Worm (Caenorhabditis elegans): Measurements from ENCODE around the gene M176.9.
A peak's percentile ranks its signal among the peaks of the same experiment; 100 is the strongest.

Gene M176.9

ce11 chrII:9416381-9417276 is 5.2 kb upstream of the M176.9 start, which contains the start of the genes gss-1 and chch-3 (continued):
- no peak for TF ChIP-seq ztf-1 (GFP tag; conservative IDR thresholded peaks at IDR 0.05)
- TF ChIP-seq gmeb-1 (tag; optimal IDR thresholded peaks at IDR 0.05) = peak; percentile 69
- TF ChIP-seq lin-39 (tag; optimal IDR thresholded peaks at IDR 0.05) = no peak
- TF ChIP-seq Y55F3AM.14 (GFP tag; optimal IDR thresholded peaks at IDR 0.05) = no peak
- no peak for TF ChIP-seq peb-1 (tag; optimal IDR thresholded peaks at IDR 0.05)
- peak; percentile 14 for TF ChIP-seq snpc-4 (tag; optimal IDR thresholded peaks at IDR 0.05)
- no peak for TF ChIP-seq nhr-12 (tag; optimal IDR thresholded peaks at IDR 0.05)
- no peak for TF ChIP-seq mbf-1 (tag; optimal IDR thresholded peaks at IDR 0.05)
- peak; percentile 85 for TF ChIP-seq C34F6.9 (tag; optimal IDR thresholded peaks at IDR 0.05)
- TF ChIP-seq elt-1 (tag; optimal IDR thresholded peaks at IDR 0.05) = no peak
- peak; percentile 25 for TF ChIP-seq mab-5 (tag; optimal IDR thresholded peaks at IDR 0.05)
- no peak for TF ChIP-seq nhr-6 (tag; optimal IDR thresholded peaks at IDR 0.05)
- peak; percentile 56 to 85 for TF ChIP-seq lsy-2 (tag; optimal IDR thresholded peaks at IDR 0.05)
- no peak for TF ChIP-seq skn-1 (tag; optimal IDR thresholded peaks at IDR 0.05)
- peak; percentile 43 for TF ChIP-seq lin-13 (GFP tag; optimal IDR thresholded peaks at IDR 0.05)
- TF ChIP-seq sma-3 (GFP tag; optimal IDR thresholded peaks at IDR 0.05) = peak; percentile 14
- TF ChIP-seq ztf-11 (tag; optimal IDR thresholded peaks at IDR 0.05) = no peak
- no peak for TF ChIP-seq sem-4 (tag; optimal IDR thresholded peaks at IDR 0.05)
- no peak for TF ChIP-seq alr-1 (tag; optimal IDR thresholded peaks at IDR 0.05)
- no peak for TF ChIP-seq ceh-82 (tag; optimal IDR thresholded peaks at IDR 0.05)
- no peak for TF ChIP-seq ceh-16 (tag; optimal IDR thresholded peaks at IDR 0.05)
- peak; percentile 65 for TF ChIP-seq sma-9 (GFP tag; optimal IDR thresholded peaks at IDR 0.05)
- no peak for TF ChIP-seq sma-9 (tag; optimal IDR thresholded peaks at IDR 0.05)
- TF ChIP-seq ama-1 (optimal IDR thresholded peaks at IDR 0.05) = no peak
- TF ChIP-seq nhr-23 (tag; optimal IDR thresholded peaks at IDR 0.05) = no peak
- TF ChIP-seq nhr-10 (tag; optimal IDR thresholded peaks at IDR 0.05) = no peak
- no peak for TF ChIP-seq R02D3.7 (tag; optimal IDR thresholded peaks at IDR 0.05)
- no peak for TF ChIP-seq zag-1 (tag; optimal IDR thresholded peaks at IDR 0.05)

ce11 chrII:9412086-9412608 is 750 bp upstream of the M176.9 start, which contains the start of gene arrd-3:
Gene arrd-3, plus strand, starts transcription at chrII:9412558.
- no peak for TF ChIP-seq lin-39 (tag; optimal IDR thresholded peaks at IDR 0.05)
- TF ChIP-seq gmeb-1 (tag; optimal IDR thresholded peaks at IDR 0.05) = peak; percentile 7
- peak; percentile 18 for TF ChIP-seq sma-9 (GFP tag; optimal IDR thresholded peaks at IDR 0.05)
- TF ChIP-seq sma-9 (tag; optimal IDR thresholded peaks at IDR 0.05) = no peak
- no peak for TF ChIP-seq unc-55 (GFP tag; optimal IDR thresholded peaks at IDR 0.05)
- TF ChIP-seq ztf-11 (tag; optimal IDR thresholded peaks at IDR 0.05) = no peak
- TF ChIP-seq fos-1 (tag; optimal IDR thresholded peaks at IDR 0.05) = peak; percentile 94
- no peak for TF ChIP-seq nhr-23 (tag; optimal IDR thresholded peaks at IDR 0.05)
- no peak for TF ChIP-seq ceh-82 (tag; optimal IDR thresholded peaks at IDR 0.05)

- no peak for TF ChIP-seq alr-1 (tag; optimal IDR thresholded peaks at IDR 0.05)
- TF ChIP-seq aly-2 (tag; optimal IDR thresholded peaks at IDR 0.05) = no peak
- TF ChIP-seq peb-1 (tag; optimal IDR thresholded peaks at IDR 0.05) = no peak
- no peak for TF ChIP-seq dmd-4 (tag; optimal IDR thresholded peaks at IDR 0.05)
These were observed 3.9 kb downstream of the M176.9 start, which contains the start of gene arrd-2 for ce11 chrII:9407469-9407868. Gene arrd-2, plus strand, starts transcription at chrII:9407769.

ce11 chrII:9407020-9407419 is 4.4 kb downstream of the M176.9 start, which contains the start of gene mpz-6:
Gene mpz-6, minus strand, starts transcription at chrII:9407120.
- TF ChIP-seq lin-11 (tag; optimal IDR thresholded peaks at IDR 0.05) (no peak), snpc-4 (tag; optimal IDR thresholded peaks at IDR 0.05) (no peak), ztf-1 (GFP tag; conservative IDR thresholded peaks at IDR 0.05) (no peak), Y55F3AM.14 (GFP tag; optimal IDR thresholded peaks at IDR 0.05) (no peak), zag-1 (tag; optimal IDR thresholded peaks at IDR 0.05) (no peak), alr-1 (tag; optimal IDR thresholded peaks at IDR 0.05) (no peak), nhr-6 (tag; optimal IDR thresholded peaks at IDR 0.05) (no peak), sem-4 (tag; optimal IDR thresholded peaks at IDR 0.05) (no peak), skn-1 (tag; optimal IDR thresholded peaks at IDR 0.05) (no peak), nhr-23 (tag; optimal IDR thresholded peaks at IDR 0.05) (no peak), gmeb-1 (tag; optimal IDR thresholded peaks at IDR 0.05) (no peak), R02D3.7 (tag; optimal IDR thresholded peaks at IDR 0.05) (no peak), dmd-4 (tag; optimal IDR thresholded peaks at IDR 0.05) (no peak), lin-39 (tag; optimal IDR thresholded peaks at IDR 0.05) (no peak), unc-55 (GFP tag; optimal IDR thresholded peaks at IDR 0.05) (no peak), mdl-1 (tag; optimal IDR thresholded peaks at IDR 0.05) (no peak), ama-1 (optimal IDR thresholded peaks at IDR 0.05) (no peak), blmp-1 (tag; optimal IDR thresholded peaks at IDR 0.05; ENCODE audit: insufficient read depth) (no peak), fos-1 (tag; optimal IDR thresholded peaks at IDR 0.05) (no peak), unc-62 (GFP tag; optimal IDR thresholded peaks at IDR 0.05) (no peak)

Data from whole organism, L2 larva.